Fruit fly (Drosophila melanogaster): Measurements from ENCODE around the gene CG15892.

Gene CG15892

dm6 chrX:6308852-6309251, 14.7 kb upstream of the CG15892 start, which contains the start of gene CG15894 (continued):
- TF ChIP-seq Adf1 (GFP tag; IDR thresholded peaks at IDR 0.05) (no peak), ftz-f1 (GFP tag; optimal IDR thresholded peaks at IDR 0.05) (no peak), HLHmδ (GFP tag; optimal IDR thresholded peaks at IDR 0.05) (no peak), Tbp (GFP tag; optimal IDR thresholded peaks at IDR 0.05) (no peak), dpn (GFP tag; optimal IDR thresholded peaks at IDR 0.05) (no peak), Meics (GFP tag; optimal IDR thresholded peaks at IDR 0.05) (peak; percentile 6), scrt (GFP tag; optimal IDR thresholded peaks at IDR 0.05) (no peak), CG11093 (GFP tag; IDR thresholded peaks at IDR 0.05) (no peak), z (GFP tag; IDR thresholded peaks at IDR 0.05) (no peak), lab (GFP tag; optimal IDR thresholded peaks at IDR 0.05) (peak; percentile 29), CG11456 (GFP tag; IDR thresholded peaks at IDR 0.05) (no peak), row (GFP tag; IDR thresholded peaks at IDR 0.05) (peak; percentile 64), dmrt99B (tag; optimal IDR thresholded peaks at IDR 0.05) (peak; percentile 5), sens-2 (GFP tag; IDR thresholded peaks at IDR 0.05) (no peak), Eip74EF (GFP tag; optimal IDR thresholded peaks at IDR 0.05) (no peak), knrl (GFP tag; IDR thresholded peaks at IDR 0.05; ENCODE audit: partially characterized antibody) (no peak), sob (GFP tag; IDR thresholded peaks at IDR 0.05) (peak; percentile 28; the same call in 1 of the 2 replicates), esg (GFP tag; conservative IDR thresholded peaks at IDR 0.05) (no peak), CG10959 (GFP tag; IDR thresholded peaks at IDR 0.05) (no peak)

dm6 chrX:6305317-6305716, 11.2 kb upstream of the CG15892 start:
- TF ChIP-seq ranshi (GFP tag; IDR thresholded peaks at IDR 0.05) (no peak), dysf (GFP tag; IDR thresholded peaks at IDR 0.05) (no peak), mirr (GFP tag; optimal IDR thresholded peaks at IDR 0.05) (no peak), CG12236 (GFP tag; optimal IDR thresholded peaks at IDR 0.05) (no peak), fd3F (GFP tag; optimal IDR thresholded peaks at IDR 0.05) (no peak), Drgx (GFP tag; IDR thresholded peaks at IDR 0.05) (peak; percentile 47; the same call in 1 of the 2 replicates), ham (GFP tag; IDR thresholded peaks at IDR 0.05) (no peak)

- no peak for TF ChIP-seq az2 (GFP tag; optimal IDR thresholded peaks at IDR 0.05)
- TF ChIP-seq Drgx (GFP tag; IDR thresholded peaks at IDR 0.05): peak; percentile 26; the same call in 1 of the 2 replicates
Observed at dm6 chrX:6304203-6304602, 10.1 kb upstream of the CG15892 start.

dm6 chrX:6303675-6304074, 9.5 kb upstream of the CG15892 start, which contains the start of gene CG3823:
Gene CG3823 (plus strand): TSS chrX:6303975.
- TF ChIP-seq zfh1 (GFP tag; IDR thresholded peaks at IDR 0.05): no peak
- TF ChIP-seq tup (GFP tag; optimal IDR thresholded peaks at IDR 0.05): no peak
- TF ChIP-seq Dfd (GFP tag; optimal IDR thresholded peaks at IDR 0.05): no peak
- no peak for TF ChIP-seq CG9932 (GFP tag; IDR thresholded peaks at IDR 0.05)
- 0 out of 3 replicates have a peak, but pooled peaks have one; percentile 18 for TF ChIP-seq CG6175 (GFP tag; IDR thresholded peaks at IDR 0.05)
- TF ChIP-seq Hr78 (GFP tag; optimal IDR thresholded peaks at IDR 0.05): no peak
- TF ChIP-seq Vsx1 (GFP tag; optimal IDR thresholded peaks at IDR 0.05): no peak
- no peak for TF ChIP-seq CG2875 (GFP tag; optimal IDR thresholded peaks at IDR 0.05)
- peak; percentile 61 for TF ChIP-seq Adf1 (GFP tag; IDR thresholded peaks at IDR 0.05)
- no peak for TF ChIP-seq unc-4 (GFP tag; IDR thresholded peaks at IDR 0.05; ENCODE audit: partially characterized antibody)
- peak; percentile 21 for TF ChIP-seq CG1832 (GFP tag; optimal IDR thresholded peaks at IDR 0.05)
- no peak for TF ChIP-seq Usf (GFP tag; optimal IDR thresholded peaks at IDR 0.05)
- TF ChIP-seq gsb-n (tag; optimal IDR thresholded peaks at IDR 0.05): no peak
- TF ChIP-seq Sry-δ (GFP tag; optimal IDR thresholded peaks at IDR 0.05): no peak
- TF ChIP-seq ftz-f1 (GFP tag; optimal IDR thresholded peaks at IDR 0.05): no peak
- TF ChIP-seq tio (GFP tag; optimal IDR thresholded peaks at IDR 0.05): no peak
- TF ChIP-seq Chrac-16 (GFP tag; optimal IDR thresholded peaks at IDR 0.05): no peak
- TF ChIP-seq Myb (GFP tag; optimal IDR thresholded peaks at IDR 0.05): no peak
- TF ChIP-seq Asciz (GFP tag; optimal IDR thresholded peaks at IDR 0.05): no peak
- TF ChIP-seq inv (GFP tag; IDR thresholded peaks at IDR 0.05; ENCODE audit: partially characterized antibody): no peak
- TF ChIP-seq NFAT (GFP tag; IDR thresholded peaks at IDR 0.05): no peak
- TF ChIP-seq CG14860 (GFP tag; IDR thresholded peaks at IDR 0.05; ENCODE audit: partially characterized antibody): no peak
